Worm (Caenorhabditis elegans): ENCODE measurements around the gene Y82E9BR.5.
A peak's percentile ranks its signal among the peaks of the same experiment; 100 is the strongest.

Gene Y82E9BR.5

DNA sequence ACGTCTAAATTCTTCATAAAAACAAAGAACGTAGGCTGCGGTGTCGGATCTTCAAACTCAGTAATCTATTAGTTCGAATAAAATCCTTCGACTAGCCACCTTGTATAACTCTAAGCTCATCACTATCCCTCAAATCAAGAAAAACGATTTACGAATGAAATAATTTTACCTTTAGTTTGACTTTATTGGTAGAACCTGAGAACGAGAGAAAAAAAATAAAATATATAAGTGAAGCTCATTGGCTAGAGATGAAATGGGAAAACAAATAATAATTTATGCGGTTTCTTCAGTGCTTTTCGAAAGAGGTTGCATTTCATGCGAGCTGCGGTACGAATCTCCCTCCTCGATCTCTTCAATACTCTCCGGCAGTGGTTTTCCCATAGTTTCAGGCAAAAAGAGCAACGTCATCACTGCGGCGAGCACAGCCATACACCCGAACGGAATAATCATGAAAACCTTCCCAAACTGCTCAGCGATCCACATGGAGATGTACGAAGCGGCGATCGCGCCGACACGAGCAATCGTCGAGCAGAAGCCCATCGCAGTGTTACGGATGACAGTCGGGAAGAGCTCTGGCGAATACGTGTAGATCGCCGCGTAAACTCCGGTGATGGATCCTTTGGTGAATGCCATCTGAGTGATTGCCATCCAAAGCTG lies 35.7 kb downstream of the Y82E9BR.5 start (continued):
- TF ChIP-seq daf-16 (GFP tag; optimal IDR thresholded peaks at IDR 0.05) (peak; percentile 24 to 37), daf-16 (tag; optimal IDR thresholded peaks at IDR 0.05) (peak; percentile 57), spr-3 (GFP tag; optimal IDR thresholded peaks at IDR 0.05) (peak; percentile 75), madf-5 (GFP tag; IDR thresholded peaks at IDR 0.05) (peak; percentile 42 to 50; a peak in 1 of 4 replicates), F44E2.7 (GFP tag; IDR thresholded peaks at IDR 0.05) (no peak), aha-1 (tag) (peak; percentile 97), F37D6.2 (tag; optimal IDR thresholded peaks at IDR 0.05) (peak; percentile 17), pha-4 (GFP tag; IDR thresholded peaks at IDR 0.05) (peak; percentile 92), pha-4 (tag; optimal IDR thresholded peaks at IDR 0.05) (no peak), F10B5.3 (tag; optimal IDR thresholded peaks at IDR 0.05) (peak; percentile 38), unc-130 (GFP tag; optimal IDR thresholded peaks at IDR 0.05) (peak; percentile 34), R02D3.7 (tag; optimal IDR thresholded peaks at IDR 0.05) (peak; percentile 35), mxl-2 (GFP tag; conservative IDR thresholded peaks at IDR 0.05) (peak; percentile 58; the same call in 1 of the 2 replicates), ZK337.2 (GFP tag; IDR thresholded peaks at IDR 0.05) (no peak), T20F7.1 (GFP tag; optimal IDR thresholded peaks at IDR 0.05) (peak; percentile 86), lin-38 (GFP tag; IDR thresholded peaks at IDR 0.05) (peak; percentile 88), tag-97 (GFP tag; IDR thresholded peaks at IDR 0.05) (no peak), ztf-11 (tag; optimal IDR thresholded peaks at IDR 0.05) (no peak), hlh-11 (tag; optimal IDR thresholded peaks at IDR 0.05) (peak; percentile 57), egl-43 (GFP tag; IDR thresholded peaks at IDR 0.05) (no peak; the same call in none of the 2 replicates), zip-11 (GFP tag; IDR thresholded peaks at IDR 0.05) (no peak), dmd-9 (GFP tag; IDR thresholded peaks at IDR 0.05) (peak; percentile 33; the same call in 1 of the 2 replicates), ceh-28 (tag; optimal IDR thresholded peaks at IDR 0.05) (no peak), mes-2 (tag; optimal IDR thresholded peaks at IDR 0.05; ENCODE audit: poor library complexity, severe bottlenecking) (peak; percentile 61), ztf-7 (tag; optimal IDR thresholded peaks at IDR 0.05) (no peak), lin-15B (tag; optimal IDR thresholded peaks at IDR 0.05) (peak; percentile 23), zfp-2 (tag; optimal IDR thresholded peaks at IDR 0.05) (peak; percentile 73), daf-19 (GFP tag; conservative IDR thresholded peaks at IDR 0.05) (peak; percentile 97; the same call in 1 of the 2 replicates), ZK546.5 (tag; optimal IDR thresholded peaks at IDR 0.05) (peak in 1 of 2 experiments; percentile 83), spr-1 (tag; optimal IDR thresholded peaks at IDR 0.05) (peak; percentile 60), hif-1 (tag; optimal IDR thresholded peaks at IDR 0.05) (peak in 1 of 2 experiments; percentile 70), lin-13 (GFP tag; optimal IDR thresholded peaks at IDR 0.05) (peak; percentile 93), F49E8.2 (tag; optimal IDR thresholded peaks at IDR 0.05; ENCODE audit: borderline replicate concordance) (peak; percentile 90), duxl-1 (tag; optimal IDR thresholded peaks at IDR 0.05; ENCODE audit: poor library complexity) (peak; percentile 46), zag-1 (tag; optimal IDR thresholded peaks at IDR 0.05) (no peak), jun-1 (tag; optimal IDR thresholded peaks at IDR 0.05) (peak; percentile 12), ceh-20 (GFP tag; IDR thresholded peaks at IDR 0.05) (peak; percentile 9; the same call in 1 of the 2 replicates), nhr-102 (tag; optimal IDR thresholded peaks at IDR 0.05) (peak; percentile 86), lin-39 (tag; optimal IDR thresholded peaks at IDR 0.05) (no peak), Y75B8A.6 (GFP tag; IDR thresholded peaks at IDR 0.05) (peak; percentile 90), fos-1 (tag; optimal IDR thresholded peaks at IDR 0.05) (no peak), D1046.2 (GFP tag; IDR thresholded peaks at IDR 0.05) (no peak), egl-27 (tag; optimal IDR thresholded peaks at IDR 0.05) (no peak), hlh-30 (tag; optimal IDR thresholded peaks at IDR 0.05; ENCODE audit: insufficient read depth) (peak; percentile 25), mxl-3 (GFP tag; optimal IDR thresholded peaks at IDR 0.05) (no peak), dpl-1 (GFP tag; optimal IDR thresholded peaks at IDR 0.05) (no peak), mdt-29 (GFP tag; IDR thresholded peaks at IDR 0.05) (peak; percentile 79; the same call in 1 of the 2 replicates), set-16 (GFP tag; IDR thresholded peaks at IDR 0.05) (peak; percentile 74), saeg-2 (GFP tag; IDR thresholded peaks at IDR 0.05) (peak; percentile 72), ama-1 (optimal IDR thresholded peaks at IDR 0.05) (peak; percentile 92)

All from whole organism, L4 larva.